Worm (Caenorhabditis elegans) whole organism, late embryonic: ENCODE results near the gene nrf-6.

Experiments used
- K09A11.1 ChIP-seq: sonication (generic microtip); optimal IDR thresholded peaks from 2 replicates; lab custom pipeline; 2017; ENCODE audit warnings: antibody characterized with exemption, mild to moderate bottlenecking, missing genetic modification characterization, missing compliant biosample characterization; ENCODE audit not compliant: insufficient read depth
- Y22D7AL.16 ChIP-seq: sonication (generic microtip); optimal IDR thresholded peaks from 2 replicates; lab custom pipeline; 2016; ENCODE audit warnings: missing genetic modification characterization, missing compliant biosample characterization
- ama-1 ChIP-seq: fragments of 150-350 bp; optimal IDR thresholded peaks from 2 replicates; lab custom pipeline; 2014
- ceh-34 ChIP-seq: sonication (generic microtip); optimal IDR thresholded peaks from 2 replicates; lab custom pipeline; 2016; ENCODE audit warnings: mild to moderate bottlenecking, missing genetic modification characterization, missing compliant biosample characterization
- ceh-6 ChIP-seq: fragments of 200-800 bp; sonication (Bioruptor generic); optimal IDR thresholded peaks from 2 replicates; lab custom pipeline; 2018; ENCODE audit warnings: mild to moderate bottlenecking, missing genetic modification characterization, missing compliant biosample characterization
- dve-1 ChIP-seq: sonication (generic microtip); optimal IDR thresholded peaks from 2 replicates; lab custom pipeline; 2017; ENCODE audit warnings: antibody characterized with exemption, mild to moderate bottlenecking, missing genetic modification characterization, missing compliant biosample characterization
- ets-4 ChIP-seq: sonication (generic microtip); optimal IDR thresholded peaks from 2 replicates; lab custom pipeline; 2016; ENCODE audit warnings: missing genetic modification characterization, missing compliant biosample characterization
- hlh-15 ChIP-seq: sonication (generic microtip); optimal IDR thresholded peaks from 2 replicates; lab custom pipeline; 2016; ENCODE audit warnings: missing genetic modification characterization, missing compliant biosample characterization
- lim-6 ChIP-seq: sonication (generic microtip); optimal IDR thresholded peaks from 2 replicates; lab custom pipeline; 2016; ENCODE audit warnings: missing genetic modification characterization, missing compliant biosample characterization
- pax-1 ChIP-seq: fragments of 150-350 bp; optimal IDR thresholded peaks from 2 replicates; lab custom pipeline; 2014; ENCODE audit warnings: missing biosample characterization, missing genetic modification characterization
- pqm-1 ChIP-seq: sonication (generic microtip); optimal IDR thresholded peaks from 2 replicates; lab custom pipeline; 2016; ENCODE audit warnings: missing genetic modification characterization, missing compliant biosample characterization
- ref-2 ChIP-seq: sonication (generic microtip); optimal IDR thresholded peaks from 2 replicates; lab custom pipeline; 2016; ENCODE audit warnings: missing genetic modification characterization, missing compliant biosample characterization
- rnt-1 ChIP-seq: sonication (generic microtip); optimal IDR thresholded peaks from 2 replicates; lab custom pipeline; 2016; ENCODE audit warnings: missing genetic modification characterization, missing compliant biosample characterization
- sox-2 ChIP-seq: fragments of 200-800 bp; sonication (Bioruptor generic); IDR thresholded peaks from 2 replicates; pipeline ENCODE4 v1.3.6; 2022; ENCODE audit warnings: missing genetic modification reagents, missing genetic modification characterization, missing compliant biosample characterization
- sox-4 ChIP-seq: sonication (generic microtip); optimal IDR thresholded peaks from 2 replicates; lab custom pipeline; 2017; ENCODE audit warnings: mild to moderate bottlenecking, missing genetic modification characterization, inconsistent platforms, missing compliant biosample characterization
- tbx-2 ChIP-seq: sonication (generic microtip); optimal IDR thresholded peaks from 2 replicates; lab custom pipeline; 2016; ENCODE audit warnings: missing genetic modification characterization, missing compliant biosample characterization
- unc-86 ChIP-seq: sonication (generic microtip); optimal IDR thresholded peaks from 2 replicates; lab custom pipeline; 2016; ENCODE audit warnings: missing genetic modification characterization, missing compliant biosample characterization

The nrf-6 gene

ce11 chrII:7983454-7983853 lies 49.1 kb downstream of the nrf-6 start:
- TF ChIP-seq ref-2: no peak
- no peak for TF ChIP-seq unc-86 (tag; lab: Kevin White, UChicago)
- TF ChIP-seq sox-4: no peak
- TF ChIP-seq tbx-2 (tag; lab: Kevin White, UChicago): no peak
- TF ChIP-seq ama-1 (lab: Kevin White, UChicago): no peak
- TF ChIP-seq dve-1: no peak
- no peak for TF ChIP-seq hlh-15 (tag; lab: Kevin White, UChicago)
- TF ChIP-seq ceh-6 (GFP tag; lab: Kevin White, UChicago): no peak
- no peak for TF ChIP-seq pax-1 (tag; lab: Kevin White, UChicago)
- no peak for TF ChIP-seq ceh-34 (tag; lab: Kevin White, UChicago)
- no peak for TF ChIP-seq ets-4
- TF ChIP-seq lim-6 (tag; lab: Kevin White, UChicago): no peak
- TF ChIP-seq rnt-1 (tag; lab: Kevin White, UChicago): no peak

- TF ChIP-seq sox-2 (GFP tag; lab: Robert Waterston, UW) (no peak), pqm-1 (tag; lab: Kevin White, UChicago) (no peak), K09A11.1 (no peak), Y22D7AL.16 (tag; lab: Kevin White, UChicago) (no peak)
These were observed 51.4 kb downstream of the nrf-6 start for ce11 chrII:7981084-7981483.
